Fruit fly (Drosophila melanogaster): ENCODE data around the gene CG1239.

dm6 chr3R:5727724-5728365 lies 5.5 kb upstream of the CG1239 start:
- TF ChIP-seq cic (GFP tag; optimal IDR thresholded peaks at IDR 0.05) (no peak), pad (GFP tag; optimal IDR thresholded peaks at IDR 0.05) (no peak), kay (GFP tag; ENCODE audit: borderline replicate concordance) (no peak), toe (GFP tag; optimal IDR thresholded peaks at IDR 0.05) (no peak)

Measured in whole organism, adult.